Worm (Caenorhabditis elegans) whole organism, L4 larva: Measurements from ENCODE around the gene tatn-1.

Experiments used
- D1046.2 ChIP-seq: fragments of 200-800 bp; sonication (Bioruptor generic); IDR thresholded peaks from 2 replicates; pipeline ENCODE4 v1.3.6; 2022; ENCODE audit warnings: missing genetic modification characterization, missing compliant biosample characterization
- F10B5.3 ChIP-seq: sonication (generic microtip); optimal IDR thresholded peaks from 2 replicates; lab custom pipeline; 2016; ENCODE audit warnings: mild to moderate bottlenecking, missing genetic modification characterization, missing compliant biosample characterization
- F37D6.2 ChIP-seq: sonication (generic microtip); optimal IDR thresholded peaks from 2 replicates; lab custom pipeline; 2016; ENCODE audit warnings: mild to moderate bottlenecking, missing genetic modification characterization, missing compliant biosample characterization
- F44E2.7 ChIP-seq: fragments of 200-800 bp; sonication (Bioruptor generic); IDR thresholded peaks from 2 replicates; pipeline ENCODE4 v2.1.2; 2022; ENCODE audit warnings: missing genetic modification characterization, missing compliant biosample characterization
- T26A8.4 ChIP-seq: fragments of 200-800 bp; sonication (Bioruptor generic); IDR thresholded peaks from 2 replicates; pipeline ENCODE4 v1.3.6; 2022; ENCODE audit warnings: missing genetic modification characterization, missing compliant biosample characterization
- Y105C5A.15 ChIP-seq: fragments of 200-800 bp; sonication (Bioruptor generic); IDR thresholded peaks from 2 replicates; pipeline ENCODE4 v1.3.6; 2022; ENCODE audit warnings: missing genetic modification characterization, missing compliant biosample characterization
- Y48G9A.11 ChIP-seq: fragments of 200-800 bp; sonication (Bioruptor generic); IDR thresholded peaks from 2 replicates; pipeline ENCODE4 v1.3.6; 2022; ENCODE audit warnings: missing genetic modification reagents, missing genetic modification characterization, missing compliant biosample characterization
- Y75B8A.6 ChIP-seq: fragments of 200-800 bp; sonication (Bioruptor generic); IDR thresholded peaks from 2 replicates; pipeline ENCODE4 v1.3.6; 2022; ENCODE audit warnings: missing genetic modification reagents, missing genetic modification characterization, missing compliant biosample characterization
- arid-1 ChIP-seq: fragments of 200-800 bp; sonication (Bioruptor generic); conservative IDR thresholded peaks from 2 replicates; pipeline ENCODE4 v1.3.6; 2022; ENCODE audit warnings: missing genetic modification reagents, missing genetic modification characterization, missing compliant biosample characterization
- ceh-28 ChIP-seq: fragments of 150-350 bp; optimal IDR thresholded peaks from 2 replicates; lab custom pipeline; 2014; ENCODE audit warnings: missing biosample characterization, missing genetic modification reagents, missing genetic modification characterization
- ceh-62 ChIP-seq: sonication (generic microtip); optimal IDR thresholded peaks from 2 replicates; lab custom pipeline; 2017; ENCODE audit warnings: missing biosample characterization, missing genetic modification characterization
- ceh-82 ChIP-seq: sonication (generic microtip); optimal IDR thresholded peaks from 2 replicates; lab custom pipeline; 2017; ENCODE audit warnings: missing biosample characterization, missing genetic modification characterization
- ctbp-1 ChIP-seq: fragments of 200-800 bp; sonication (Bioruptor generic); IDR thresholded peaks from 2 replicates; pipeline ENCODE4 v1.3.6; 2022; ENCODE audit warnings: missing genetic modification reagents, missing genetic modification characterization, missing compliant biosample characterization
- daf-16 ChIP-seq, 3 experiments: sonication (generic microtip); optimal IDR thresholded peaks; 2 replicates each; lab custom pipeline; 2016 to 2017; ENCODE audit warnings: missing genetic modification characterization in 3 of 3, missing genetic modification reagents in 3 of 3, mild to moderate bottlenecking in 2 of 3, missing compliant biosample characterization in 2 of 3, missing biosample characterization in 1 of 3, moderate library complexity in 1 of 3
- dmd-6 ChIP-seq: fragments of 200-800 bp; sonication (Bioruptor generic); IDR thresholded peaks from 2 replicates; pipeline ENCODE4 v1.3.6; 2022; ENCODE audit warnings: missing genetic modification reagents, missing genetic modification characterization, missing compliant biosample characterization
- egl-27 ChIP-seq: sonication (generic microtip); optimal IDR thresholded peaks from 3 replicates; lab custom pipeline; 2017; ENCODE audit warnings: missing biosample characterization, missing genetic modification reagents, missing genetic modification characterization
- egl-43 ChIP-seq: fragments of 200-800 bp; sonication (Bioruptor generic); IDR thresholded peaks from 2 replicates; pipeline ENCODE4 v1.3.6; 2022; ENCODE audit warnings: missing genetic modification reagents, missing genetic modification characterization, missing compliant biosample characterization
- fkh-10 ChIP-seq: fragments of 150-350 bp; optimal IDR thresholded peaks from 2 replicates; lab custom pipeline; 2014; ENCODE audit warnings: missing biosample characterization, missing genetic modification reagents, missing genetic modification characterization
- fos-1 ChIP-seq: fragments of 150-350 bp; optimal IDR thresholded peaks from 2 replicates; lab custom pipeline; 2014; ENCODE audit warnings: missing biosample characterization, missing genetic modification characterization
- gei-8 ChIP-seq: fragments of 200-800 bp; sonication (Bioruptor generic); optimal IDR thresholded peaks from 2 replicates; lab custom pipeline; 2018; ENCODE audit warnings: mild to moderate bottlenecking, missing genetic modification characterization, missing compliant biosample characterization
- hlh-11 ChIP-seq: fragments of 200-800 bp; sonication (Bioruptor generic); optimal IDR thresholded peaks from 2 replicates; lab custom pipeline; 2018; ENCODE audit warnings: mild to moderate bottlenecking, missing genetic modification characterization, missing compliant biosample characterization
- hmg-1.1 ChIP-seq: fragments of 200-800 bp; sonication (Bioruptor generic); IDR thresholded peaks from 2 replicates; pipeline ENCODE4 v1.3.6; 2022; ENCODE audit warnings: missing genetic modification reagents, missing genetic modification characterization, missing compliant biosample characterization
- lin-1 ChIP-seq: fragments of 200-800 bp; sonication (Bioruptor generic); IDR thresholded peaks from 2 replicates; pipeline ENCODE4 v1.3.6; 2022; ENCODE audit warnings: missing genetic modification reagents, missing genetic modification characterization, missing compliant biosample characterization
- lin-13 ChIP-seq: fragments of 150-350 bp; optimal IDR thresholded peaks from 2 replicates; lab custom pipeline; 2014; ENCODE audit warnings: missing biosample characterization, missing genetic modification reagents, missing genetic modification characterization
- lin-15B ChIP-seq: fragments of 150-350 bp; sonication (generic microtip); optimal IDR thresholded peaks from 3 replicates; lab custom pipeline; 2014; ENCODE audit warnings: missing biosample characterization, missing genetic modification characterization
- lin-29 ChIP-seq: fragments of 200-800 bp; sonication (Bioruptor generic); IDR thresholded peaks from 2 replicates; pipeline ENCODE4 v1.3.6; 2022; ENCODE audit warnings: missing genetic modification reagents, missing genetic modification characterization, missing compliant biosample characterization
- lsy-2 ChIP-seq, 2 experiments: fragments of 150-350 bp in 1 of 2; sonication (generic microtip) in 1 of 2; optimal IDR thresholded peaks; 2 replicates each; lab custom pipeline; 2014 to 2017; ENCODE audit warnings: missing biosample characterization in 2 of 2, missing genetic modification characterization in 2 of 2
- madf-9 ChIP-seq: fragments of 200-800 bp; sonication (Bioruptor generic); conservative IDR thresholded peaks from 2 replicates; pipeline ENCODE4 v1.3.6; 2022; ENCODE audit warnings: missing genetic modification reagents, missing genetic modification characterization, missing compliant biosample characterization
- mes-2 ChIP-seq: sonication (generic microtip); optimal IDR thresholded peaks from 2 replicates; lab custom pipeline; 2016; ENCODE audit warnings: missing genotype, mild to moderate bottlenecking, missing genetic modification characterization, missing compliant biosample characterization; ENCODE audit not compliant: poor library complexity, severe bottlenecking
- mxl-3 ChIP-seq: fragments of 200-800 bp; sonication (Bioruptor generic); optimal IDR thresholded peaks from 2 replicates; lab custom pipeline; 2018; ENCODE audit warnings: mild to moderate bottlenecking, missing genetic modification characterization, missing compliant biosample characterization
- nhr-10 ChIP-seq: fragments of 150-350 bp; optimal IDR thresholded peaks from 2 replicates; lab custom pipeline; 2014; ENCODE audit warnings: missing biosample characterization, missing genetic modification characterization
- nhr-102 ChIP-seq: sonication (generic microtip); optimal IDR thresholded peaks from 2 replicates; lab custom pipeline; 2016; ENCODE audit warnings: mild to moderate bottlenecking, missing genetic modification characterization, moderate library complexity, missing compliant biosample characterization
- nhr-25 ChIP-seq: sonication (generic microtip); optimal IDR thresholded peaks from 2 replicates; lab custom pipeline; 2017; ENCODE audit warnings: missing genetic modification characterization, mild to moderate bottlenecking, missing compliant biosample characterization, antibody characterized with exemption, moderate library complexity, borderline replicate concordance; ENCODE audit not compliant: insufficient read depth
- nhr-28 ChIP-seq: fragments of 150-350 bp; optimal IDR thresholded peaks from 2 replicates; lab custom pipeline; 2014; ENCODE audit warnings: missing biosample characterization, missing genetic modification characterization
- nhr-48 ChIP-seq: sonication (generic microtip); optimal IDR thresholded peaks from 2 replicates; lab custom pipeline; 2016; ENCODE audit warnings: mild to moderate bottlenecking, missing genetic modification characterization, missing compliant biosample characterization
- nhr-6 ChIP-seq: fragments of 150-350 bp; optimal IDR thresholded peaks from 2 replicates; lab custom pipeline; 2014; ENCODE audit warnings: missing biosample characterization, missing genetic modification characterization
- pha-4 ChIP-seq, 2 experiments: fragments of 150-350 bp in 1 of 2; fragments of 200-800 bp in 1 of 2; sonication (Bioruptor generic) in 1 of 2; IDR thresholded peaks in 1 of 2; optimal IDR thresholded peaks in 1 of 2; 2 replicates each; pipeline versions ENCODE4 v1.3.6 to Lab custom; 2014 to 2022; ENCODE audit warnings: missing genetic modification characterization in 2 of 2, missing genetic modification reagents in 2 of 2, missing biosample characterization in 1 of 2, missing compliant biosample characterization in 1 of 2
- php-3 ChIP-seq: fragments of 200-800 bp; sonication (Bioruptor generic); IDR thresholded peaks from 2 replicates; pipeline ENCODE4 v1.3.6; 2022; ENCODE audit warnings: missing genetic modification reagents, missing genetic modification characterization, missing compliant biosample characterization
- pqm-1 ChIP-seq: sonication (generic microtip); optimal IDR thresholded peaks from 2 replicates; lab custom pipeline; 2017; ENCODE audit warnings: missing biosample characterization, missing genetic modification characterization
- rbr-2 ChIP-seq: sonication (generic microtip); optimal IDR thresholded peaks from 2 replicates; lab custom pipeline; 2016; ENCODE audit warnings: missing genotype, missing genetic modification characterization, missing compliant biosample characterization
- saeg-2 ChIP-seq: fragments of 200-800 bp; sonication (Bioruptor generic); IDR thresholded peaks from 2 replicates; pipeline ENCODE4 v1.3.6; 2022; ENCODE audit warnings: missing genetic modification reagents, missing genetic modification characterization, missing compliant biosample characterization
- spr-1 ChIP-seq: sonication (generic microtip); optimal IDR thresholded peaks from 2 replicates; lab custom pipeline; 2016; ENCODE audit warnings: mild to moderate bottlenecking, missing genetic modification characterization, missing compliant biosample characterization
- tag-97 ChIP-seq: fragments of 200-800 bp; sonication (Bioruptor generic); IDR thresholded peaks from 2 replicates; pipeline ENCODE4 v1.3.6; 2022; ENCODE audit warnings: missing genetic modification characterization, missing compliant biosample characterization
- unc-62 ChIP-seq, 3 experiments: fragments of 150-350 bp in 1 of 3; sonication (generic microtip); optimal IDR thresholded peaks in 2 of 3; peaks in 1 of 3; 1 replicate in 1 of 3; 2 replicates in 2 of 3; lab custom pipeline; 2014 to 2017; ENCODE audit warnings: missing biosample characterization in 3 of 3, missing genetic modification characterization in 3 of 3, missing genetic modification reagents in 3 of 3, missing genotype in 1 of 3
- vab-7 ChIP-seq: fragments of 200-800 bp; sonication (Bioruptor generic); IDR thresholded peaks from 2 replicates; pipeline ENCODE4 v1.3.6; 2022; ENCODE audit warnings: missing genetic modification reagents, missing genetic modification characterization, missing compliant biosample characterization
- zip-11 ChIP-seq: fragments of 200-800 bp; sonication (Bioruptor generic); IDR thresholded peaks from 2 replicates; pipeline ENCODE4 v1.3.6; 2022; ENCODE audit warnings: missing genetic modification characterization, missing compliant biosample characterization
- zip-2 ChIP-seq: fragments of 150-350 bp; optimal IDR thresholded peaks from 2 replicates; lab custom pipeline; 2014; ENCODE audit warnings: missing biosample characterization, missing genetic modification characterization
- ztf-11 ChIP-seq: fragments of 150-350 bp; optimal IDR thresholded peaks from 2 replicates; lab custom pipeline; 2014; ENCODE audit warnings: missing biosample characterization, missing genetic modification characterization

Gene tatn-1

DNA sequence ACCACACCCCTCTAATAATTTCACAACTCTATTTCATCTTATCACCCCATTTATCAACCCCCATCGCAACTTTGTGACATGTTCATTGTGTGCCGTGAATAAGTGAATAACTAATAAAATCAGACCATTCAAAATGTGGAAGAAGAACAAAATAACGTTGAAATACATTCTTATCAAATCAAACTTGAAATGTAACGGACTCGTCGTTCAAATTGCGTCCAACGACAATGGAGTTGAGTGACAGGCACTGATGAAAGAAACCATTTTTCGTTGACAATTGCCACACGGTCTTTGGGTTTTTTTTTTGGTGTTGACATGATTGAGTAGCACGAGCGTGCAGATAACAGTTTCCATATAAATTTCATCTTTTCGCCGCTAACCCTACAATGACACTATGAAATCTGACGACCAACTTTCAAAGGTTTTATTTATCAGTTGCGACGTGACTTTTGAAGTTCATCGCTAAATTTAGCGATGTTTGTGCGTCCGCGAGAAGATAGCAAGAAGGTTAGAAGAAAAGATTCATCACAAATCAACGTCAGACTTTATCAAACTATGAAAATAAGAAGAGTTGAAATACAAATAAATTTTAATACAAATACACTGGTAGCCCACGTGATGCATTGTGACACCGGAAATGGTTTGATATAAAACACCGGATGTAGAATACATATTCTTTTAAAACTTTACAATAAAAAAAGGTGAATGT lies 7.2 kb upstream of the tatn-1 start:
- TF ChIP-seq fkh-10 (no peak), daf-16 (GFP tag; optimal IDR thresholded peaks at IDR 0.05; lab: Kevin White, UChicago) (peak in 1 of 2 experiments; percentile 59), daf-16 (tag; optimal IDR thresholded peaks at IDR 0.05; lab: Kevin White, UChicago) (peak; percentile 77), ztf-11 (no peak), ctbp-1 (GFP tag; lab: Robert Waterston, UW) (no peak), ceh-82 (tag; lab: Kevin White, UChicago) (no peak), pqm-1 (peak; percentile 81), Y48G9A.11 (GFP tag; lab: Robert Waterston, UW) (no peak), unc-62 (GFP tag; optimal IDR thresholded peaks at IDR 0.05 in 1 of 2; lab: Kevin White, UChicago) (peak in 1 of 2 experiments; percentile 67), unc-62 (tag; optimal IDR thresholded peaks at IDR 0.05; lab: Kevin White, UChicago) (no peak), nhr-25 (tag; lab: Kevin White, UChicago) (no peak), nhr-102 (tag; lab: Kevin White, UChicago) (peak; percentile 80), arid-1 (GFP tag; lab: Robert Waterston, UW) (no peak), T26A8.4 (GFP tag; lab: Robert Waterston, UW) (0 out of 2 replicates have a peak, but pooled peaks have one; percentile 11), hlh-11 (tag; lab: Kevin White, UChicago) (peak; percentile 87), mes-2 (tag; lab: Kevin White, UChicago) (no peak), D1046.2 (GFP tag; lab: Robert Waterston, UW) (no peak), pha-4 (GFP tag; IDR thresholded peaks at IDR 0.05; lab: Robert Waterston, UW) (0 out of 2 replicates have a peak, but pooled peaks have one; percentile 39), pha-4 (tag; optimal IDR thresholded peaks at IDR 0.05; lab: Kevin White, UChicago) (no peak), Y75B8A.6 (no peak), madf-9 (no peak), mxl-3 (GFP tag; lab: Kevin White, UChicago) (no peak), F37D6.2 (tag; lab: Kevin White, UChicago) (no peak), egl-43 (no peak), ceh-62 (tag; lab: Kevin White, UChicago) (no peak), lin-15B (tag; lab: Kevin White, UChicago) (no peak), nhr-10 (tag; lab: Kevin White, UChicago) (no peak), hmg-1.1 (GFP tag; lab: Robert Waterston, UW) (no peak), lin-13 (no peak), zip-11 (GFP tag; lab: Robert Waterston, UW) (no peak), nhr-28 (peak; percentile 81), tag-97 (GFP tag; lab: Robert Waterston, UW) (no peak), zip-2 (tag; lab: Kevin White, UChicago) (no peak), saeg-2 (GFP tag; lab: Robert Waterston, UW) (0 out of 2 replicates have a peak, but pooled peaks have one; percentile 16), php-3 (GFP tag; lab: Robert Waterston, UW) (peak; percentile 86), spr-1 (tag; lab: Kevin White, UChicago) (no peak), gei-8 (GFP tag; lab: Kevin White, UChicago) (peak; percentile 39), lin-1 (GFP tag; lab: Robert Waterston, UW) (no peak), F10B5.3 (tag; lab: Kevin White, UChicago) (no peak), Y105C5A.15 (GFP tag; lab: Robert Waterston, UW) (no peak), fos-1 (tag; lab: Kevin White, UChicago) (no peak), F44E2.7 (GFP tag; lab: Robert Waterston, UW) (no peak), nhr-48 (tag; lab: Kevin White, UChicago) (peak; percentile 92), vab-7 (GFP tag; lab: Robert Waterston, UW) (no peak), dmd-6 (GFP tag; lab: Robert Waterston, UW) (peak; percentile 95), lsy-2 (tag; optimal IDR thresholded peaks at IDR 0.05; lab: Kevin White, UChicago) (no peak), nhr-6 (no peak), rbr-2 (tag; lab: Kevin White, UChicago) (no peak), lin-29 (GFP tag; lab: Robert Waterston, UW) (no peak), ceh-28 (no peak), egl-27 (tag; lab: Kevin White, UChicago) (no peak)
